Worm (Caenorhabditis elegans) whole organism, young adult: ENCODE results near the gene snfc-5.

Experiments
- C06A6.2 ChIP-seq: fragments of 200-800 bp; sonication (Bioruptor generic); conservative IDR thresholded peaks from 2 replicates; pipeline ENCODE4 v1.3.6; 2022; ENCODE audit warnings: missing genetic modification characterization, missing compliant biosample characterization
- F23B12.7 ChIP-seq: sonication (generic microtip); optimal IDR thresholded peaks from 2 replicates; lab custom pipeline; 2017; ENCODE audit warnings: missing genetic modification characterization, mild to moderate bottlenecking, missing compliant biosample characterization, antibody characterized with exemption, moderate library complexity; ENCODE audit not compliant: insufficient read depth
- F33H1.4 ChIP-seq: fragments of 200-800 bp; sonication (Bioruptor generic); IDR thresholded peaks from 2 replicates; pipeline ENCODE4 v1.3.6; 2022; ENCODE audit warnings: missing genetic modification reagents, missing genetic modification characterization, missing compliant biosample characterization
- F49E8.2 ChIP-seq: sonication (generic microtip); optimal IDR thresholded peaks from 3 replicates; lab custom pipeline; 2017; ENCODE audit warnings: missing genetic modification characterization, mild to moderate bottlenecking, missing compliant biosample characterization, antibody characterized with exemption, moderate library complexity; ENCODE audit not compliant: insufficient read depth
- F57A8.1 ChIP-seq: fragments of 200-800 bp; sonication (Bioruptor generic); optimal IDR thresholded peaks from 2 replicates; lab custom pipeline; 2018; ENCODE audit warnings: mild to moderate bottlenecking, missing genetic modification characterization, moderate library complexity, missing compliant biosample characterization
- Y53G8AR.9 ChIP-seq: fragments of 200-800 bp; sonication (Bioruptor generic); conservative IDR thresholded peaks from 2 replicates; pipeline ENCODE4 v1.3.6; 2022; ENCODE audit warnings: missing genetic modification reagents, missing genetic modification characterization, missing compliant biosample characterization
- Y56A3A.18 ChIP-seq: fragments of 200-800 bp; sonication (Bioruptor generic); IDR thresholded peaks from 2 replicates; pipeline ENCODE4 v1.3.6; 2022; ENCODE audit warnings: missing genetic modification reagents, missing genetic modification characterization, missing compliant biosample characterization
- Y95B8A.8 ChIP-seq: fragments of 200-800 bp; sonication (Bioruptor generic); IDR thresholded peaks from 2 replicates; pipeline ENCODE4 v1.3.6; 2022; ENCODE audit warnings: missing genetic modification reagents, missing genetic modification characterization, missing compliant biosample characterization
- ZK185.1 ChIP-seq: sonication (generic microtip); optimal IDR thresholded peaks from 2 replicates; lab custom pipeline; 2016; ENCODE audit warnings: mild to moderate bottlenecking, missing genetic modification characterization, missing compliant biosample characterization; ENCODE audit not compliant: poor library complexity, severe bottlenecking
- bed-1 ChIP-seq: fragments of 200-800 bp; sonication (Bioruptor generic); IDR thresholded peaks from 2 replicates; pipeline ENCODE4 v1.3.6; 2022; ENCODE audit warnings: missing genetic modification reagents, missing genetic modification characterization, missing compliant biosample characterization
- ccch-3 ChIP-seq: fragments of 200-800 bp; sonication (Bioruptor generic); optimal IDR thresholded peaks from 2 replicates; lab custom pipeline; 2018; ENCODE audit warnings: mild to moderate bottlenecking, missing genetic modification characterization, missing compliant biosample characterization
- cebp-1 ChIP-seq, 2 experiments: fragments of 200-800 bp in 1 of 2; sonication (Bioruptor generic) in 1 of 2; sonication (generic microtip) in 1 of 2; IDR thresholded peaks in 1 of 2; optimal IDR thresholded peaks in 1 of 2; 2 replicates each; pipeline versions ENCODE4 v1.3.6 to Lab custom; 2017 to 2022; ENCODE audit warnings: missing compliant biosample characterization in 2 of 2, missing genetic modification characterization in 2 of 2, mild to moderate bottlenecking in 1 of 2, missing genetic modification reagents in 1 of 2, moderate library complexity in 1 of 2
- ceh-27 ChIP-seq: fragments of 200-800 bp; sonication (Bioruptor generic); optimal IDR thresholded peaks from 2 replicates; lab custom pipeline; 2018; ENCODE audit warnings: mild to moderate bottlenecking, missing genetic modification characterization, moderate library complexity, missing compliant biosample characterization
- ceh-40 ChIP-seq: fragments of 200-800 bp; sonication (Bioruptor generic); IDR thresholded peaks from 2 replicates; pipeline ENCODE4 v1.3.6; 2022; ENCODE audit warnings: missing genetic modification characterization, missing compliant biosample characterization
- ceh-79 ChIP-seq: sonication (generic microtip); optimal IDR thresholded peaks from 2 replicates; lab custom pipeline; 2017; ENCODE audit warnings: mild to moderate bottlenecking, missing genetic modification characterization, missing compliant biosample characterization
- ceh-91 ChIP-seq: fragments of 200-800 bp; sonication (Bioruptor generic); IDR thresholded peaks from 2 replicates; pipeline ENCODE4 v1.3.6; 2022; ENCODE audit warnings: missing genetic modification reagents, missing genetic modification characterization, missing compliant biosample characterization
- chd-7 ChIP-seq: sonication (generic microtip); optimal IDR thresholded peaks from 2 replicates; lab custom pipeline; 2016; ENCODE audit warnings: mild to moderate bottlenecking, missing genetic modification characterization, moderate library complexity, missing compliant biosample characterization
- dox-1 ChIP-seq: fragments of 200-800 bp; sonication (Bioruptor generic); IDR thresholded peaks from 2 replicates; pipeline ENCODE4 v1.3.6; 2022; ENCODE audit warnings: missing genetic modification reagents, missing genetic modification characterization, missing compliant biosample characterization
- dpff-1 ChIP-seq: sonication (generic microtip); optimal IDR thresholded peaks from 2 replicates; lab custom pipeline; 2017; ENCODE audit warnings: mild to moderate bottlenecking, missing genetic modification characterization, missing compliant biosample characterization
- dpl-1 ChIP-seq: fragments of 150-350 bp; optimal IDR thresholded peaks from 2 replicates; lab custom pipeline; 2014; ENCODE audit warnings: missing biosample characterization, missing genetic modification reagents, missing genetic modification characterization
- egl-18 ChIP-seq: fragments of 200-800 bp; sonication (Bioruptor generic); IDR thresholded peaks from 2 replicates; pipeline ENCODE4 v1.3.6; 2022; ENCODE audit warnings: missing genetic modification reagents, missing genetic modification characterization, missing compliant biosample characterization
- ekl-4 ChIP-seq: fragments of 200-800 bp; sonication (Bioruptor generic); IDR thresholded peaks from 2 replicates; pipeline ENCODE4 v1.3.6; 2022; ENCODE audit warnings: missing genetic modification reagents, missing genetic modification characterization, missing compliant biosample characterization
- him-1 ChIP-seq: sonication (generic microtip); optimal IDR thresholded peaks from 2 replicates; lab custom pipeline; 2016; ENCODE audit warnings: missing genotype, missing genetic modification reagents, missing genetic modification characterization, missing compliant biosample characterization
- hmg-1.2 ChIP-seq: fragments of 200-800 bp; sonication (Bioruptor generic); IDR thresholded peaks from 2 replicates; pipeline ENCODE4 v1.3.6; 2022; ENCODE audit warnings: missing genetic modification reagents, missing genetic modification characterization, missing compliant biosample characterization
- lin-26 ChIP-seq: fragments of 200-800 bp; sonication (Bioruptor generic); IDR thresholded peaks from 2 replicates; pipeline ENCODE4 v1.3.6; 2022; ENCODE audit warnings: missing genetic modification reagents, missing genetic modification characterization, missing compliant biosample characterization
- lin-35 ChIP-seq, 3 experiments: fragments of 150-350 bp in 2 of 3; sonication (generic microtip) in 1 of 3; optimal IDR thresholded peaks; 2 replicates each; lab custom pipeline; 2014 to 2018; ENCODE audit warnings: missing biosample characterization in 3 of 3, missing genetic modification characterization in 3 of 3, missing genetic modification reagents in 3 of 3
- lin-40 ChIP-seq: sonication (generic microtip); optimal IDR thresholded peaks from 2 replicates; lab custom pipeline; 2016; ENCODE audit warnings: missing genetic modification characterization, mild to moderate bottlenecking, missing compliant biosample characterization, missing genotype, missing genetic modification reagents
- lir-1 ChIP-seq: fragments of 200-800 bp; sonication (Bioruptor generic); conservative IDR thresholded peaks from 2 replicates; pipeline ENCODE4 v1.3.6; 2022; ENCODE audit warnings: missing genetic modification reagents, missing genetic modification characterization, missing compliant biosample characterization
- madf-8 ChIP-seq: fragments of 200-800 bp; sonication (Bioruptor generic); conservative IDR thresholded peaks from 2 replicates; pipeline ENCODE4 v1.3.6; 2022; ENCODE audit warnings: missing genetic modification reagents, missing genetic modification characterization, missing compliant biosample characterization
- mcd-1 ChIP-seq: fragments of 200-800 bp; sonication (Bioruptor generic); IDR thresholded peaks from 2 replicates; pipeline ENCODE4 v1.3.6; 2022; ENCODE audit warnings: missing genetic modification reagents, missing genetic modification characterization, missing compliant biosample characterization
- nhr-120 ChIP-seq: fragments of 200-800 bp; sonication (Bioruptor generic); IDR thresholded peaks from 2 replicates; pipeline ENCODE4 v1.3.6; 2022; ENCODE audit warnings: missing genetic modification characterization, missing compliant biosample characterization
- pbrm-1 ChIP-seq: fragments of 200-800 bp; sonication (Bioruptor generic); IDR thresholded peaks from 2 replicates; pipeline ENCODE4 v1.3.6; 2022; ENCODE audit warnings: missing genetic modification reagents, missing genetic modification characterization, missing compliant biosample characterization
- sea-2 ChIP-seq: fragments of 200-800 bp; sonication (Bioruptor generic); IDR thresholded peaks from 2 replicates; pipeline ENCODE4 v1.3.6; 2022; ENCODE audit warnings: missing genetic modification characterization, missing compliant biosample characterization
- snpc-3.4 ChIP-seq: sonication (generic microtip); optimal IDR thresholded peaks from 2 replicates; lab custom pipeline; 2017; ENCODE audit warnings: missing genetic modification characterization, mild to moderate bottlenecking, missing compliant biosample characterization, antibody characterized with exemption, moderate library complexity, missing genotype, missing genetic modification reagents
- snpc-4 ChIP-seq, 5 experiments: fragments of 150-350 bp in 1 of 5; sonication (generic microtip) in 4 of 5; optimal IDR thresholded peaks; 2 replicates each; lab custom pipeline; 2014 to 2018; ENCODE audit warnings: missing genetic modification characterization in 5 of 5, missing biosample characterization in 3 of 5, antibody characterized with exemption in 2 of 5, mild to moderate bottlenecking in 2 of 5, missing compliant biosample characterization in 2 of 5, missing genotype in 2 of 5, moderate library complexity in 2 of 5, missing genetic modification reagents in 1 of 5
- tbp1 ChIP-seq: fragments of 200-800 bp; sonication (Bioruptor generic); optimal IDR thresholded peaks from 2 replicates; lab custom pipeline; 2018; ENCODE audit warnings: mild to moderate bottlenecking, missing genetic modification characterization, missing compliant biosample characterization
- tlf-1 ChIP-seq: fragments of 200-800 bp; sonication (Bioruptor generic); optimal IDR thresholded peaks from 2 replicates; lab custom pipeline; 2018; ENCODE audit warnings: mild to moderate bottlenecking, missing genetic modification characterization, missing compliant biosample characterization
- ztf-25 ChIP-seq: fragments of 200-800 bp; sonication (Bioruptor generic); IDR thresholded peaks from 2 replicates; pipeline ENCODE4 v1.3.6; 2022; ENCODE audit warnings: missing genetic modification reagents, missing genetic modification characterization, missing compliant biosample characterization
- ztf-3 ChIP-seq: fragments of 200-800 bp; sonication (Bioruptor generic); optimal IDR thresholded peaks from 2 replicates; lab custom pipeline; 2018; ENCODE audit warnings: mild to moderate bottlenecking, missing genetic modification characterization, missing compliant biosample characterization

Gene snfc-5

DNA sequence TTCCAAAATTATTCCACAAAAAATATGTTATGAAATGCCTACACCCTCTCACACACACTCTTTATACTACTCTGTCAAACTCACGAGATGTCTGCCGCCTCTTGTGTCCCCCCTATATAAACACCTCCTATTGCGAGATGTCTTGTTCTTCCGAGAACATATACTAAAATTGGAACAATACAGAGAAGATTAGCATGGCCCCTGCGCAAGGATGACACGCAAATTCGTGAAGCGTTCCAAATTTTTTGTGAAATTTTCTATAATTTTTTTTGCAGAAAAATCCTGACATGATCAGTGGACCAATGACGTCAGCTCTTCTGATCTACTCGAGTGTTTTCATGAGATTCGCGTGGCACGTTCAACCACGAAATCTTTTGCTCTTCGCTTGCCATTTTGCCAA, 9.5 kb downstream of the snfc-5 start (continued):
- TF ChIP-seq snpc-4 (GFP tag; optimal IDR thresholded peaks at IDR 0.05; lab: Kevin White, UChicago) (peak; percentile 92), snpc-4 (tag; optimal IDR thresholded peaks at IDR 0.05; lab: Kevin White, UChicago) (peak; percentile 94 to 99 (median 96)), Y95B8A.8 (0 out of 2 replicates have a peak, but pooled peaks have one; percentile 16), ztf-25 (GFP tag; lab: Robert Waterston, UW) (0 out of 2 replicates have a peak, but pooled peaks have one; percentile 55), ekl-4 (peak; percentile 74; the same call in 1 of the 2 replicates), lin-26 (peak; percentile 78), Y56A3A.18 (GFP tag; lab: Robert Waterston, UW) (0 out of 2 replicates have a peak, but pooled peaks have one; percentile 64), madf-8 (GFP tag; lab: Robert Waterston, UW) (0 out of 2 replicates have a peak, but pooled peaks have one; percentile 12), chd-7 (tag; lab: Kevin White, UChicago) (peak; percentile 61), Y53G8AR.9 (GFP tag; lab: Robert Waterston, UW) (peak; percentile 68), dpff-1 (tag; lab: Kevin White, UChicago) (peak; percentile 57), C06A6.2 (peak; percentile 46; the same call in 1 of the 2 replicates), ceh-27 (peak; percentile 7), dox-1 (GFP tag; lab: Robert Waterston, UW) (peak; percentile 64)

- TF ChIP-seq F49E8.2 (tag; lab: Kevin White, UChicago): no peak
- no peak for TF ChIP-seq ztf-3 (GFP tag; lab: Kevin White, UChicago)
- TF ChIP-seq him-1 (tag; lab: Kevin White, UChicago): peak; percentile 34
- no peak for TF ChIP-seq lin-35 (GFP tag; optimal IDR thresholded peaks at IDR 0.05; lab: Kevin White, UChicago)
Measured at ce11 chrIII:4415135-4415534, 10.5 kb downstream of the snfc-5 start, which contains the start of gene R07E5.11. Gene R07E5.11 (minus strand): TSS chrIII:4415235.

DNA sequence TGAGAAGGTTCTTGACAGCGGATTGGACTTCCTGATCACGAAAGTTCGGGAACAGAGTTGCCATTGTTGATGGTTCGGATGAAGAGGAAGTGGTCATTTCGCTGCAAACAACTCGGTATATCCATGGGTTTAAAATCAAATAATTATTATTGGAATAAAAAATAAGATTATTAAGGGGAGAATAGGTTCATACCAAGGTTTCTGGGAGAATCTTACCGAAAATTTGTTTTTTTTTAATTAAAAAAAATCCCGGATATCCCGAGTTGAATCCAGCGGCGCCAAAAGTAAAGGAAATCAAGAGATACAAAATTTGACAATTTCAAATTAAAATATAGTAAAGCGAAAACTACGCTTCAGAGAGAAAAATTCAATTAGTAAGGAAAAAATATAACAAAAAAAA, 13.4 kb downstream of the snfc-5 start, which contains the start of the genes R07E5.19 and pdcd-2:
R07E5.19 (minus strand) TSS at position 101 of the 400 bp plus-strand sequence.
pdcd-2 (minus strand) TSS at position 102 of the 400 bp plus-strand sequence.
- TF ChIP-seq F57A8.1 (GFP tag; lab: Kevin White, UChicago) (no peak), ceh-40 (GFP tag; lab: Robert Waterston, UW) (no peak), lir-1 (GFP tag; lab: Robert Waterston, UW) (no peak), egl-18 (GFP tag; lab: Robert Waterston, UW) (no peak), ccch-3 (GFP tag; lab: Kevin White, UChicago) (no peak), ceh-91 (no peak)

DNA sequence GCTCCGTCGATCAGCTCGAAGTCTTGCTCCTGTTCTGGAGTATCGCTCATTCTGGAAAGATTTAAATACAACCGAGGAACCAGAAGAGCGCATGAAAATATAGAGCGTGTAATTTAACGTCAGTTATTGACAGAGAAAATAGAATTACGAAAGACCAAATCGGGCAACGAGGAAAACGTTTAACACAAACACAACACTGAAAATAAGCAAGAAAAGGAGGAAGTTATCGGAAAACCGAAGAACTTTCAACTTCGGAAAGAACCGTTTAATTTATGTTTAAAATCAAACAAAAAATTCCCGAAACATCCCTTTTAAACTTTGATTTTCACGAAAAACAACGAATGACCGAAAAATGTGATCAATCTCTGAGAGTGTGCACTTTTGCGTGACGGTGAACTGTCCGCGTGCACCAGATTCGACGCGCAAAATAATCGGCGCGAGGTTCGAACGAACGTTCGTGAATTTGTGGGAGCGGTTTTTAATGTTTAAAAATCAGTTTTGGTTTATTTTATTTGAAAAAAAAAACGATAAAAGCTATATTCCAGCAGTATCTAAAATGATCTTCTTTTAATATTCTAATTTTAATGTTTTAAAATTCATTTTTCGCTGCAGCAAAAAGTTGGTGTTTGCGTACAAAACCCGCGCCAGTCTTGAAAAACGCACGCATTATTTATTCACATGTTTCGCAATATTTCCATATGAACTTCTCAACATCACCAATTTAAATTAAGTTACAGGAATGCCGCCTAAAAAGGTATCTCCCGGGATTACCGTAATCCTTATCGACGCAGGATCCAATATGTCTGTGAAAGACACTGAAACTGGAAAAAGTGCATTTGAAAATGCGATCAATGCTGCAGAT, 14.8 kb downstream of the snfc-5 start, which contains the start of the genes R07E5.7 and cku-80:
R07E5.7 (minus strand) TSS at position 51 of the 862 bp plus-strand sequence.
cku-80 (plus strand) TSS at position 732 of the 862 bp plus-strand sequence.
- TF ChIP-seq sea-2 (GFP tag; lab: Robert Waterston, UW): no peak
- TF ChIP-seq lin-40 (tag; lab: Kevin White, UChicago): peak; percentile 28
- TF ChIP-seq tbp1 (GFP tag; lab: Kevin White, UChicago): peak; percentile 43
- peak; percentile 45 for TF ChIP-seq F33H1.4 (GFP tag; lab: Robert Waterston, UW)
- TF ChIP-seq bed-1: no peak
- peak; percentile 39 for TF ChIP-seq hmg-1.2 (GFP tag; lab: Robert Waterston, UW)
- TF ChIP-seq ceh-79 (tag; lab: Kevin White, UChicago): no peak
- peak; percentile 27 for TF ChIP-seq tlf-1 (GFP tag; lab: Kevin White, UChicago)
- TF ChIP-seq mcd-1 (GFP tag; lab: Robert Waterston, UW): peak; percentile 59
- TF ChIP-seq pbrm-1: peak; percentile 46; the same call in 1 of the 2 replicates
- peak; percentile 71 for TF ChIP-seq cebp-1 (GFP tag; IDR thresholded peaks at IDR 0.05; lab: Robert Waterston, UW)
- peak; percentile 94 for TF ChIP-seq cebp-1 (tag; optimal IDR thresholded peaks at IDR 0.05; lab: Kevin White, UChicago)
- peak; percentile 60 for TF ChIP-seq snpc-3.4
- peak; percentile 70 for TF ChIP-seq F23B12.7
- TF ChIP-seq dpl-1: peak; percentile 72
- peak; percentile 0 for TF ChIP-seq ZK185.1
- no peak for TF ChIP-seq nhr-120 (GFP tag; lab: Robert Waterston, UW)
- no peak for TF ChIP-seq egl-18 (GFP tag; lab: Robert Waterston, UW)
- peak; percentile 23 for TF ChIP-seq ceh-27
- TF ChIP-seq lin-35 (GFP tag; optimal IDR thresholded peaks at IDR 0.05; lab: Kevin White, UChicago): peak in 1 of 3 experiments; percentile 62
